Fruit fly (Drosophila melanogaster): Measurements from ENCODE around the gene Rpt2.

The Rpt2 gene

DNA sequence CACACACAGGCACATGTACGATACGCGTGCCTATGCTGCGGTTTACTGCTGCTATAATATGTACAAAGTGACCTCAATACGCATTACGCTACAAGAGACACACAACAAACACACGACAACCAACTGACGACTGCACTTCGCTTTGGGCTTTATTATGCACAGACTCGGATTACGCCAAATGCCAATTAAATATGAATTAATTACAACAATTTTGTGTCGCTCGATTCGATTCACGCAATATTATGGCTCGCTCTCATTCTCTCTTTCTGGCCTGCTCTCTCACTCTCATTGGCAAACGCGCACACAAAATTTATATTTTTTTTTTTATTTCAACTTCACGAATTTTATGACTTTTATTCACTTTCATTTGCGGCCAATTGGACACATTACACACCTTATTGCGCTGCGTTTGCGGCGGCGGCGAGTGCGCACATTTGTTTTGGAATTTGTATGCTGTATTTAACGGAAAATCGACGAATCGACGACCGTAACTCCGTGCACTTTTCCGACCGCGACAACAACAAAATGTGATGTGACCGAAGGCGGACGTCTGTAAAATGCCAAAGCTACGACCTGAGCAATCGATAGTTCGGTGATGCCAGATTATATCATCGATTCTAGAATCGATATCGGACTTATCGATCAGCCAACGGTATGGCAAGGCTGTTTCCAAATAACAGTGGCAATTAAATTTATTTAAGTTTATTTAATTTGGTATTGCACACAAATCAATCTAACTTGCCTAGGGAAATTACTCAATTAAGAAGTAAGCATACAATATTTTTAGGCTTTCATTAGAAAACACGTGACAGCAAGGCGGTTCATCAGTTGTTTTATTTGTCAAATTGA is 8.6 kb downstream of the Rpt2 start, which contains the start of the genes sba and CG31141 (continued):
- TF ChIP-seq Side (GFP tag; optimal IDR thresholded peaks at IDR 0.05) (no peak), knrl (GFP tag; IDR thresholded peaks at IDR 0.05; ENCODE audit: partially characterized antibody) (peak; percentile 87), ind (GFP tag; optimal IDR thresholded peaks at IDR 0.05) (no peak), CG2875 (GFP tag; optimal IDR thresholded peaks at IDR 0.05) (no peak), CG6854 (GFP tag; optimal IDR thresholded peaks at IDR 0.05) (peak; percentile 26), dysf (GFP tag; IDR thresholded peaks at IDR 0.05) (no peak), CG6654 (GFP tag; optimal IDR thresholded peaks at IDR 0.05) (no peak), Adf1 (GFP tag; IDR thresholded peaks at IDR 0.05) (no peak), nmo (GFP tag; optimal IDR thresholded peaks at IDR 0.05) (peak; percentile 53), CG4617 (GFP tag; optimal IDR thresholded peaks at IDR 0.05; ENCODE audit: borderline replicate concordance) (peak; percentile 58), crp (GFP tag; optimal IDR thresholded peaks at IDR 0.05) (no peak), twi (tag; optimal IDR thresholded peaks at IDR 0.05) (no peak), CG10366 (GFP tag; IDR thresholded peaks at IDR 0.05) (no peak), lmd (GFP tag; IDR thresholded peaks at IDR 0.05) (no peak), CG6272 (GFP tag; IDR thresholded peaks at IDR 0.05) (peak; percentile 25; the same call in 1 of the 2 replicates), TFAM (GFP tag; optimal IDR thresholded peaks at IDR 0.05) (peak; percentile 16), Hr3 (GFP tag; optimal IDR thresholded peaks at IDR 0.05) (no peak), CG4730 (GFP tag; IDR thresholded peaks at IDR 0.05) (no peak), CHES-1-like (GFP tag; optimal IDR thresholded peaks at IDR 0.05) (peak; percentile 13), Blimp-1 (GFP tag; optimal IDR thresholded peaks at IDR 0.05) (peak; percentile 38), Six4 (GFP tag; optimal IDR thresholded peaks at IDR 0.05) (no peak), HHEX (GFP tag; optimal IDR thresholded peaks at IDR 0.05) (no peak), yki (optimal IDR thresholded peaks at IDR 0.05) (no peak), NFAT (GFP tag; IDR thresholded peaks at IDR 0.05) (0 out of 2 replicates have a peak, but pooled peaks have one; percentile 20), Xbp1 (GFP tag; optimal IDR thresholded peaks at IDR 0.05) (peak; percentile 0), gt (GFP tag; IDR thresholded peaks at IDR 0.05) (no peak), CG12236 (GFP tag; optimal IDR thresholded peaks at IDR 0.05) (no peak), Ada2b (GFP tag; IDR thresholded peaks at IDR 0.05) (no peak), CG16863 (GFP tag; optimal IDR thresholded peaks at IDR 0.05) (no peak), Meics (GFP tag; optimal IDR thresholded peaks at IDR 0.05) (no peak), grau (tag; optimal IDR thresholded peaks at IDR 0.05) (peak; percentile 21), CG4282 (GFP tag; optimal IDR thresholded peaks at IDR 0.05) (no peak), bigmax (GFP tag; optimal IDR thresholded peaks at IDR 0.05) (no peak), CG17568 (GFP tag; optimal IDR thresholded peaks at IDR 0.05) (peak; percentile 51), Stat92E (GFP tag; optimal IDR thresholded peaks at IDR 0.05) (no peak), CG18619 (GFP tag; optimal IDR thresholded peaks at IDR 0.05) (peak; percentile 21), CG14860 (GFP tag; IDR thresholded peaks at IDR 0.05; ENCODE audit: partially characterized antibody) (peak; percentile 81), peb (GFP tag; IDR thresholded peaks at IDR 0.05) (no peak), B-H1 (GFP tag; IDR thresholded peaks at IDR 0.05) (no peak), Bteb2 (GFP tag; optimal IDR thresholded peaks at IDR 0.05) (no peak), HLHmδ (GFP tag; optimal IDR thresholded peaks at IDR 0.05) (peak; percentile 38), zf30C (GFP tag; optimal IDR thresholded peaks at IDR 0.05) (no peak), CG9215 (GFP tag; IDR thresholded peaks at IDR 0.05) (no peak), CTCF (GFP tag; optimal IDR thresholded peaks at IDR 0.05) (peak; percentile 37), CG8944 (GFP tag; optimal IDR thresholded peaks at IDR 0.05) (no peak), CG5245 (GFP tag; optimal IDR thresholded peaks at IDR 0.05) (no peak), Hsf (GFP tag; optimal IDR thresholded peaks at IDR 0.05) (peak; percentile 17), Hmr (GFP tag; optimal IDR thresholded peaks at IDR 0.05) (peak; percentile 29), CG3838 (GFP tag; optimal IDR thresholded peaks at IDR 0.05) (no peak), gfzf (GFP tag; optimal IDR thresholded peaks at IDR 0.05) (peak; percentile 88)

Data from whole organism, embryonic.